Worm (Caenorhabditis elegans) whole organism, early embryonic: Measurements from ENCODE around the gene B0281.6.

ENCODE experiments used
- B0310.2 ChIP-seq: sonication (generic microtip); optimal IDR thresholded peaks from 2 replicates; lab custom pipeline; 2016; ENCODE audit warnings: mild to moderate bottlenecking, missing genetic modification characterization, missing compliant biosample characterization
- F13C5.2 ChIP-seq: sonication (generic microtip); optimal IDR thresholded peaks from 2 replicates; lab custom pipeline; 2017; ENCODE audit warnings: mild to moderate bottlenecking, missing genetic modification characterization, inconsistent platforms, missing compliant biosample characterization
- aly-1 ChIP-seq: sonication (generic microtip); optimal IDR thresholded peaks from 2 replicates; lab custom pipeline; 2016; ENCODE audit warnings: missing genetic modification characterization, missing compliant biosample characterization
- ama-1 ChIP-seq: fragments of 150-350 bp; optimal IDR thresholded peaks from 2 replicates; lab custom pipeline; 2014
- ceh-36 ChIP-seq: sonication (generic microtip); optimal IDR thresholded peaks from 2 replicates; lab custom pipeline; 2016; ENCODE audit warnings: missing genetic modification characterization, inconsistent platforms, missing compliant biosample characterization
- flt-1 ChIP-seq: fragments of 200-800 bp; sonication (Bioruptor generic); IDR thresholded peaks from 2 replicates; pipeline ENCODE4 v1.3.6; 2022; ENCODE audit warnings: missing genetic modification characterization, missing compliant biosample characterization
- hmg-4 ChIP-seq: fragments of 200-800 bp; sonication (Bioruptor generic); optimal IDR thresholded peaks from 2 replicates; lab custom pipeline; 2018; ENCODE audit warnings: mild to moderate bottlenecking, missing genetic modification characterization, missing compliant biosample characterization
- tbx-11 ChIP-seq: fragments of 200-800 bp; sonication (Bioruptor generic); IDR thresholded peaks from 2 replicates; pipeline ENCODE4 v1.3.6; 2022; ENCODE audit warnings: missing genetic modification characterization, missing compliant biosample characterization
- tra-4 ChIP-seq: sonication (generic microtip); optimal IDR thresholded peaks from 2 replicates; lab custom pipeline; 2017; ENCODE audit warnings: missing genetic modification characterization, missing compliant biosample characterization

- TF ChIP-seq F13C5.2 (tag; lab: Kevin White, UChicago) (no peak), ama-1 (lab: Kevin White, UChicago) (no peak), flt-1 (GFP tag; lab: Robert Waterston, UW) (no peak), hmg-4 (GFP tag; lab: Kevin White, UChicago) (no peak), ceh-36 (no peak), tbx-11 (GFP tag; lab: Robert Waterston, UW) (no peak), B0310.2 (tag; lab: Kevin White, UChicago) (no peak), aly-1 (tag; lab: Kevin White, UChicago) (no peak), tra-4 (tag; lab: Kevin White, UChicago) (no peak)
Observed at ce11 chrII:2292027-2292426, 10.2 kb downstream of the B0281.6 start, which contains the start of gene K09F6.7.
